Worm (Caenorhabditis elegans): ENCODE measurements around the gene srh-62.

srh-62 gene

ce11 chrV:378231-378630, 24.7 kb downstream of the srh-62 start:
- TF ChIP-seq med-1 (GFP tag; optimal IDR thresholded peaks at IDR 0.05; ENCODE audit: insufficient read depth) (no peak), klf-2 (GFP tag; conservative IDR thresholded peaks at IDR 0.05) (no peak), cog-1 (tag; optimal IDR thresholded peaks at IDR 0.05) (no peak), ztf-29 (GFP tag; IDR thresholded peaks at IDR 0.05) (no peak), flt-1 (GFP tag; IDR thresholded peaks at IDR 0.05) (no peak), ztf-23 (GFP tag; IDR thresholded peaks at IDR 0.05) (no peak), tab-1 (GFP tag; IDR thresholded peaks at IDR 0.05) (no peak), ref-1 (GFP tag; conservative IDR thresholded peaks at IDR 0.05) (no peak), T22C8.4 (GFP tag; IDR thresholded peaks at IDR 0.05) (no peak)

- no peak for TF ChIP-seq ref-1 (GFP tag; conservative IDR thresholded peaks at IDR 0.05)
- no peak for TF ChIP-seq cog-1 (tag; optimal IDR thresholded peaks at IDR 0.05)
- TF ChIP-seq T22C8.4 (GFP tag; IDR thresholded peaks at IDR 0.05), result no peak
- no peak for TF ChIP-seq ztf-23 (GFP tag; IDR thresholded peaks at IDR 0.05)
- no peak for TF ChIP-seq ztf-29 (GFP tag; IDR thresholded peaks at IDR 0.05)
- no peak for TF ChIP-seq klf-2 (GFP tag; conservative IDR thresholded peaks at IDR 0.05)
- TF ChIP-seq flt-1 (GFP tag; IDR thresholded peaks at IDR 0.05), result no peak
- no peak for TF ChIP-seq med-1 (GFP tag; optimal IDR thresholded peaks at IDR 0.05; ENCODE audit: insufficient read depth)
- TF ChIP-seq tab-1 (GFP tag; IDR thresholded peaks at IDR 0.05), result no peak
Observed at ce11 chrV:376790-377189, 26.1 kb downstream of the srh-62 start.

- TF ChIP-seq flt-1 (GFP tag; IDR thresholded peaks at IDR 0.05) (0 out of 2 replicates have a peak, but pooled peaks have one; percentile 31), cog-1 (tag; optimal IDR thresholded peaks at IDR 0.05) (no peak)
Observed at ce11 chrV:373192-373591, 29.7 kb downstream of the srh-62 start.

ce11 chrV:370033-370432, 32.9 kb downstream of the srh-62 start, which contains the start of gene mltn-7:
mltn-7 (plus strand) TSS chrV:370333.
- no peak for TF ChIP-seq cog-1 (tag; optimal IDR thresholded peaks at IDR 0.05)
- no peak for TF ChIP-seq ref-1 (GFP tag; conservative IDR thresholded peaks at IDR 0.05)
- no peak for TF ChIP-seq ztf-29 (GFP tag; IDR thresholded peaks at IDR 0.05)
- TF ChIP-seq tab-1 (GFP tag; IDR thresholded peaks at IDR 0.05), result no peak
- no peak for TF ChIP-seq flt-1 (GFP tag; IDR thresholded peaks at IDR 0.05)
- no peak for TF ChIP-seq ztf-23 (GFP tag; IDR thresholded peaks at IDR 0.05)
- TF ChIP-seq klf-2 (GFP tag; conservative IDR thresholded peaks at IDR 0.05), result no peak
- no peak for TF ChIP-seq T22C8.4 (GFP tag; IDR thresholded peaks at IDR 0.05)
- no peak for TF ChIP-seq med-1 (GFP tag; optimal IDR thresholded peaks at IDR 0.05; ENCODE audit: insufficient read depth)

ce11 chrV:364650-365049, 38.3 kb downstream of the srh-62 start, which contains the start of gene mltn-6:
mltn-6 (plus strand) TSS chrV:364950.
- TF ChIP-seq ztf-23 (GFP tag; IDR thresholded peaks at IDR 0.05) (no peak), flt-1 (GFP tag; IDR thresholded peaks at IDR 0.05) (no peak), ztf-29 (GFP tag; IDR thresholded peaks at IDR 0.05) (no peak), cog-1 (tag; optimal IDR thresholded peaks at IDR 0.05) (no peak), klf-2 (GFP tag; conservative IDR thresholded peaks at IDR 0.05) (no peak), tab-1 (GFP tag; IDR thresholded peaks at IDR 0.05) (no peak), ref-1 (GFP tag; conservative IDR thresholded peaks at IDR 0.05) (no peak), med-1 (GFP tag; optimal IDR thresholded peaks at IDR 0.05; ENCODE audit: insufficient read depth) (no peak), T22C8.4 (GFP tag; IDR thresholded peaks at IDR 0.05) (no peak)

ce11 chrV:361291-361690, 41.6 kb downstream of the srh-62 start:
- TF ChIP-seq flt-1 (GFP tag; IDR thresholded peaks at IDR 0.05) (no peak), T22C8.4 (GFP tag; IDR thresholded peaks at IDR 0.05) (no peak), ztf-23 (GFP tag; IDR thresholded peaks at IDR 0.05) (no peak), cog-1 (tag; optimal IDR thresholded peaks at IDR 0.05) (no peak), med-1 (GFP tag; optimal IDR thresholded peaks at IDR 0.05; ENCODE audit: insufficient read depth) (no peak), tab-1 (GFP tag; IDR thresholded peaks at IDR 0.05) (no peak), ref-1 (GFP tag; conservative IDR thresholded peaks at IDR 0.05) (no peak), klf-2 (GFP tag; conservative IDR thresholded peaks at IDR 0.05) (no peak), ztf-29 (GFP tag; IDR thresholded peaks at IDR 0.05) (no peak)

ce11 chrV:360068-360467, 42.9 kb downstream of the srh-62 start:
- TF ChIP-seq klf-2 (GFP tag; conservative IDR thresholded peaks at IDR 0.05) (no peak), flt-1 (GFP tag; IDR thresholded peaks at IDR 0.05) (no peak), ztf-23 (GFP tag; IDR thresholded peaks at IDR 0.05) (no peak), T22C8.4 (GFP tag; IDR thresholded peaks at IDR 0.05) (no peak), ref-1 (GFP tag; conservative IDR thresholded peaks at IDR 0.05) (no peak), ztf-29 (GFP tag; IDR thresholded peaks at IDR 0.05) (no peak), med-1 (GFP tag; optimal IDR thresholded peaks at IDR 0.05; ENCODE audit: insufficient read depth) (no peak), cog-1 (tag; optimal IDR thresholded peaks at IDR 0.05) (no peak), tab-1 (GFP tag; IDR thresholded peaks at IDR 0.05) (no peak)

ce11 chrV:359466-359865, 43.5 kb downstream of the srh-62 start, which contains the start of gene T22H9.1:
T22H9.1 (plus strand) TSS chrV:359766.
- TF ChIP-seq ztf-29 (GFP tag; IDR thresholded peaks at IDR 0.05), result no peak
- no peak for TF ChIP-seq tab-1 (GFP tag; IDR thresholded peaks at IDR 0.05)
- no peak for TF ChIP-seq ref-1 (GFP tag; conservative IDR thresholded peaks at IDR 0.05)
- TF ChIP-seq flt-1 (GFP tag; IDR thresholded peaks at IDR 0.05), result no peak

- TF ChIP-seq cog-1 (tag; optimal IDR thresholded peaks at IDR 0.05) (no peak), med-1 (GFP tag; optimal IDR thresholded peaks at IDR 0.05; ENCODE audit: insufficient read depth) (no peak), ref-1 (GFP tag; conservative IDR thresholded peaks at IDR 0.05) (no peak), ztf-29 (GFP tag; IDR thresholded peaks at IDR 0.05) (no peak), ztf-23 (GFP tag; IDR thresholded peaks at IDR 0.05) (no peak), tab-1 (GFP tag; IDR thresholded peaks at IDR 0.05) (no peak), klf-2 (GFP tag; conservative IDR thresholded peaks at IDR 0.05) (no peak), flt-1 (GFP tag; IDR thresholded peaks at IDR 0.05) (no peak), T22C8.4 (GFP tag; IDR thresholded peaks at IDR 0.05) (no peak)
Observed at ce11 chrV:358473-358872, 44.5 kb downstream of the srh-62 start.

ce11 chrV:356959-357702, 45.8 kb downstream of the srh-62 start:
- TF ChIP-seq med-1 (GFP tag; optimal IDR thresholded peaks at IDR 0.05; ENCODE audit: insufficient read depth), result no peak
- TF ChIP-seq ztf-29 (GFP tag; IDR thresholded peaks at IDR 0.05), result no peak
- no peak for TF ChIP-seq ztf-23 (GFP tag; IDR thresholded peaks at IDR 0.05)
- no peak for TF ChIP-seq T22C8.4 (GFP tag; IDR thresholded peaks at IDR 0.05)
- no peak for TF ChIP-seq flt-1 (GFP tag; IDR thresholded peaks at IDR 0.05)
- no peak for TF ChIP-seq tab-1 (GFP tag; IDR thresholded peaks at IDR 0.05)
- TF ChIP-seq cog-1 (tag; optimal IDR thresholded peaks at IDR 0.05), result no peak
- no peak for TF ChIP-seq klf-2 (GFP tag; conservative IDR thresholded peaks at IDR 0.05)
- no peak for TF ChIP-seq ref-1 (GFP tag; conservative IDR thresholded peaks at IDR 0.05)
